Worm (Caenorhabditis elegans): ENCODE data around the gene R02D1.2.
"Not testable (repeated sequence)": the region's sequence is repeated elsewhere in the genome, so short reads cannot be mapped to it uniquely, and the experiment has no call there.

R02D1.2 gene

DNA sequence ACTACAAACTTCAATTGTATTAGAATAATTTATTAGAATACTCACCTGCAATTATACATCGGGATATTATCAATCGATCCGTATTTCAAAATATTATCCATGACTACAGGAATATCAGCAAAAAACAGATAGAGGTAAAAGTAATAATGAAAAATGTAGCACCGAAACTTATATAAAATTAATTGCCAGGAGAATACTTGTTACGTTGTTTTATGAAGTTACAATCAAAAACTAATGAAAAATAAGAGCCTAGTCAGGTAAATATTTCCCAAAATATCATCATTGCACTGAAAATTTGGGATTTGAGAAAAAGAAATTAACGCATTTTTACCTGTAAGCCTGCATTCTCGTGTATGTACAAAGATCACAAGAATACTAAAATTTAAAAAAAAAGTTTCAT, 51.3 kb downstream of the R02D1.2 start, which contains the start of gene srt-38:
srt-38 (minus strand) TSS at position 101 of the 400 bp plus-strand sequence.
- not testable (repeated sequence) for TF ChIP-seq ztf-4, ceh-16, lin-39 (tag; optimal IDR thresholded peaks at IDR 0.05)
